Fruit fly (Drosophila melanogaster): ENCODE measurements around the gene CG7968.
A peak's percentile ranks its signal among the peaks of the same experiment; 100 is the strongest.

CG7968 gene

DNA sequence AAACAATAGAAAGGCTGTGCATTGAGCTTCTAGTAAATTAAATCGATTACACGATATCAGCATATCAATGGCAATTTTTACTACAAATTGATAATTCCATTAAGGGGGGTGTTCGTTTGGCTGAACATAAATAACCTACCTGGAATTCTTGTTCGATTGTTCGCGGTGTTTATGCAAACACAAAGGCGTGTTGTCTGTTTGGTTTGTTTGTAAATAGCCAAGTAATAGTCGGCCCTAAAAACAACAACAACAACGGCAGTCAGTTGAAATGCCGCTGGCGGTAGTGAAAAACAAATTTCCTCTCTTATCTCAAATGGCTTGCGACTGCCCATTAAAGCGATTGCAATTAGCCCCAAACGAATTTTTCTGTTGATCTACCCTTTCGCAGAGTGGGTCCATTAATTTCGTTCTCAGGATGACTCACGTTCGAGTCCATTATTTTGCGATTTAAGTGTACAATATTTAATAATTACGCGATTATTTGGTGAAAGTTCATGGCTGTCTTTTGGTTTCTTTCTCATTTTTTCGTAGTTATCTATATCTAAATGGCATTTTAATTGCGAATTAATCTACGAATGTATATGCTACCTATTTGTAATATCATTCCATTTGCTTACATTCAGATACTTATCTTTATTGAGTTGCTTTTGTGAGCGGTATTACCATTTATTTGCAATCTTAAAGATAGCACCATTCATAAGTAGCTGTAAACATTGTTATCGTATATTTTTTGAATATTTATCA lies 10.4 kb upstream of the CG7968 start (continued):
- TF ChIP-seq zen2 (GFP tag; IDR thresholded peaks at IDR 0.05; ENCODE audit: partially characterized antibody), result no peak
- peak; percentile 82 for TF ChIP-seq grn (GFP tag; optimal IDR thresholded peaks at IDR 0.05)
- peak; percentile 40 for TF ChIP-seq grau (tag; optimal IDR thresholded peaks at IDR 0.05)
- no peak for TF ChIP-seq crc (GFP tag; optimal IDR thresholded peaks at IDR 0.05)
- peak; percentile 49 for TF ChIP-seq CG7271 (tag; optimal IDR thresholded peaks at IDR 0.05)
- TF ChIP-seq CG7839 (tag; optimal IDR thresholded peaks at IDR 0.05), result peak; percentile 22
- no peak for TF ChIP-seq Scr (GFP tag; IDR thresholded peaks at IDR 0.05; ENCODE audit: partially characterized antibody)
- TF ChIP-seq otp (GFP tag; IDR thresholded peaks at IDR 0.05), result peak; percentile 5; the same call in 1 of the 3 replicates
- TF ChIP-seq salm (tag; optimal IDR thresholded peaks at IDR 0.05), result peak; percentile 22
- TF ChIP-seq Poxn (GFP tag; IDR thresholded peaks at IDR 0.05), result no peak
- TF ChIP-seq CG2712 (tag; optimal IDR thresholded peaks at IDR 0.05), result peak; percentile 13
- TF ChIP-seq vfl (GFP tag; optimal IDR thresholded peaks at IDR 0.05), result no peak
- peak; percentile 20 for TF ChIP-seq CG17568 (GFP tag; optimal IDR thresholded peaks at IDR 0.05)
- TF ChIP-seq pb (GFP tag; optimal IDR thresholded peaks at IDR 0.05), result no peak
- no peak for TF ChIP-seq ham (GFP tag; IDR thresholded peaks at IDR 0.05)
- no peak for TF ChIP-seq wdn (GFP tag; IDR thresholded peaks at IDR 0.05)
- TF ChIP-seq NC2α (GFP tag; optimal IDR thresholded peaks at IDR 0.05), result peak; percentile 5
- TF ChIP-seq Bdp1 (GFP tag; optimal IDR thresholded peaks at IDR 0.05), result peak; percentile 36
- TF ChIP-seq E2f1 (GFP tag; IDR thresholded peaks at IDR 0.05), result no peak
- TF ChIP-seq CG2875 (GFP tag; optimal IDR thresholded peaks at IDR 0.05), result peak; percentile 9
- TF ChIP-seq NK7.1 (GFP tag; optimal IDR thresholded peaks at IDR 0.05), result peak; percentile 4
- TF ChIP-seq Hr51 (GFP tag; optimal IDR thresholded peaks at IDR 0.05), result peak in 1 of 2 experiments; percentile 43
- peak; percentile 23 for TF ChIP-seq Vsx1 (GFP tag; optimal IDR thresholded peaks at IDR 0.05)
- TF ChIP-seq Asciz (GFP tag; optimal IDR thresholded peaks at IDR 0.05), result peak; percentile 4
- TF ChIP-seq CG18619 (GFP tag; optimal IDR thresholded peaks at IDR 0.05), result peak; percentile 34
- peak; percentile 33 for TF ChIP-seq CG12942 (GFP tag; optimal IDR thresholded peaks at IDR 0.05)
- peak; percentile 10 for TF ChIP-seq Camta (GFP tag; optimal IDR thresholded peaks at IDR 0.05)
- TF ChIP-seq CG3838 (GFP tag; optimal IDR thresholded peaks at IDR 0.05), result peak; percentile 38
- 0 out of 3 replicates have a peak, but pooled peaks have one; percentile 20 for TF ChIP-seq sr (GFP tag; IDR thresholded peaks at IDR 0.05)
- TF ChIP-seq scrt (GFP tag; optimal IDR thresholded peaks at IDR 0.05), result peak; percentile 17
- TF ChIP-seq pan (optimal IDR thresholded peaks at IDR 0.05), result no peak
- TF ChIP-seq pan (GFP tag; optimal IDR thresholded peaks at IDR 0.05 in 1 of 2, IDR thresholded peaks at IDR 0.05 in 1 of 2), result peak in 1 of 2 experiments; percentile 22
- no peak for TF ChIP-seq Stat92E (GFP tag; optimal IDR thresholded peaks at IDR 0.05)
- TF ChIP-seq Fer1 (GFP tag; optimal IDR thresholded peaks at IDR 0.05), result peak; percentile 39
- peak; percentile 53 for TF ChIP-seq row (GFP tag; IDR thresholded peaks at IDR 0.05)
- no peak for TF ChIP-seq Trl (optimal IDR thresholded peaks at IDR 0.05)
- TF ChIP-seq Trl (GFP tag; optimal IDR thresholded peaks at IDR 0.05), result peak; percentile 19
- no peak for TF ChIP-seq slou (GFP tag; optimal IDR thresholded peaks at IDR 0.05)
- no peak for TF ChIP-seq CG34224 (GFP tag; IDR thresholded peaks at IDR 0.05; ENCODE audit: partially characterized antibody)
- no peak for TF ChIP-seq CG4617 (GFP tag; optimal IDR thresholded peaks at IDR 0.05; ENCODE audit: borderline replicate concordance)
- TF ChIP-seq toy (GFP tag; IDR thresholded peaks at IDR 0.05), result no peak
- TF ChIP-seq wek (GFP tag; optimal IDR thresholded peaks at IDR 0.05), result peak; percentile 44
- TF ChIP-seq sd (tag; optimal IDR thresholded peaks at IDR 0.05), result peak; percentile 89
- no peak for TF ChIP-seq CG33213 (GFP tag; optimal IDR thresholded peaks at IDR 0.05)
- TF ChIP-seq hkb (optimal IDR thresholded peaks at IDR 0.05), result no peak
- peak; percentile 34; the same call in 1 of the 2 replicates for TF ChIP-seq hkb (GFP tag; IDR thresholded peaks at IDR 0.05)
- peak; percentile 84 for TF ChIP-seq sens (GFP tag)
- peak; percentile 32; the same call in 1 of the 2 replicates for TF ChIP-seq slbo (GFP tag; IDR thresholded peaks at IDR 0.05)
- TF ChIP-seq ci (GFP tag; IDR thresholded peaks at IDR 0.05), result 0 out of 3 replicates have a peak, but pooled peaks have one; percentile 24
